Worm (Caenorhabditis elegans): ENCODE results near the gene ZK402.1.

The ZK402.1 gene

DNA sequence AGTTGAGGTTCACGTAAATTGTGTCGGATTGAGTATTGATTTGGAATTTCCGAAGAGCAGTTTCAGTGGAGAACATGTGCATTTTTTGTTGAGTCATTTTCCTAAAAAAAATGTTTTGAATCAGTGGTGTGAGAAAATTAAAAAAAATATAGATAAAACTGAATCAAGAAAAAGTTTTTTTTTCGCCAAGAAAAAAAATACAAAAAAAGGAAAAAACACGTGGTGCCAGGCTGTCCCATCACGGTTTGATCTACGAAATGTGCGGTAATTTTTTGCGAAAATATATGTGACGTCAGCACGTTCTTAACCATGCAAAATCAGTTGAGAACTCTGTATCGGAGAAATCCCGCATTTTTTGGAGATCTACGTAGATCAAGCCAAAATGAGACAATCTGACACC is 10.2 kb upstream of the ZK402.1 start, which contains the start of gene F56C3.9:
F56C3.9 (minus strand) TSS at position 101 of the 400 bp plus-strand sequence.
- TF ChIP-seq elt-3 (tag; optimal IDR thresholded peaks at IDR 0.05) = no peak
- TF ChIP-seq ces-1 (GFP tag; optimal IDR thresholded peaks at IDR 0.05) = no peak
- TF ChIP-seq mls-2 (tag; optimal IDR thresholded peaks at IDR 0.05) = no peak
- TF ChIP-seq ceh-43 (GFP tag; optimal IDR thresholded peaks at IDR 0.05) = no peak
- no peak for TF ChIP-seq M03D4.4 (tag; optimal IDR thresholded peaks at IDR 0.05)
- no peak for TF ChIP-seq unc-120 (tag; optimal IDR thresholded peaks at IDR 0.05; ENCODE audit: poor library complexity, severe bottlenecking)
- no peak for TF ChIP-seq lin-32 (GFP tag; optimal IDR thresholded peaks at IDR 0.05)
- TF ChIP-seq pha-4 (tag; optimal IDR thresholded peaks at IDR 0.05) = no peak
- no peak for TF ChIP-seq sptf-1 (tag; optimal IDR thresholded peaks at IDR 0.05)
- no peak for TF ChIP-seq cnd-1 (tag; optimal IDR thresholded peaks at IDR 0.05)
- TF ChIP-seq drap-1 (GFP tag; optimal IDR thresholded peaks at IDR 0.05) = no peak
- TF ChIP-seq nhr-237 (tag; optimal IDR thresholded peaks at IDR 0.05) = no peak
- no peak for TF ChIP-seq mab-5 (tag; optimal IDR thresholded peaks at IDR 0.05)
- no peak for TF ChIP-seq zip-8 (tag; optimal IDR thresholded peaks at IDR 0.05)
- TF ChIP-seq ztf-11 (tag; optimal IDR thresholded peaks at IDR 0.05) = no peak

DNA sequence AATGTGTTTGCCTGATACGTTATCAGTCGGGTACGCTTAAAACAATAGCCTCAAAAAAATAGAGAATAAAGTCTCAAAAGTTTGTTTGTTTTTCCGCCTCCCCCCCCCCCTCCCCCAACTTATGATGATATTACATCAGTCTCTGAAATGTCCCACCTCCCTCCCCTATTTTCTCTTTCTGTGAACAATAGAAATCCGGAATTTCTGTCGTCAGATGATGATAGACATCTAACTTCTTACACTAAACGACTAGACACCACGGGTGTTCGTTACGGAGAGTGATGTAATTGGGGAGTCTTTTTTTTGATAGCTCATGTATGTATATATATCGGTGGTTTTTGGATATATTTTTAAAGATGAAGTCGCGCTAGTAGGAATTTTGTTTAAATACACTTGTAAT is 9.6 kb upstream of the ZK402.1 start:
- no peak for TF ChIP-seq lin-32 (GFP tag; optimal IDR thresholded peaks at IDR 0.05)

DNA sequence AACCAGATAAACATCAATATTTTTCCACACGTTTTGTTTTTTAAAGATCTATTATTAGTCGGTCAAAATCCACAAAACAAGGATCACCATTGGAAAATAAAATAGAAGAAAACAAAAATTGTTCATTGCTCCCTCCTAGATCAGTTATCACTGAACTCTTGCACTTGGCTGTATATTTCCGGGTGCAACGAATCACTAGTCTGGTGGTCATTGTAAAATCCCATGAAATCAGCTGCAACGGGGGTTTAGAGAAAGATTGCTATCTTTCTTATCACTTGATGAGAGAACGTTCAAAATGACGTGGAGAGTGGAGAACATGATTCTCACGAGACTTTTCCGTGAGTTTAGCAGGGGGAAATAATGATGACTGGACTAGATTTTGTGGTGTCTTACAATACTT is 8.3 kb upstream of the ZK402.1 start:
- TF ChIP-seq snpc-4 (tag; optimal IDR thresholded peaks at IDR 0.05) (no peak), lin-13 (tag; optimal IDR thresholded peaks at IDR 0.05) (no peak), nhr-237 (tag; optimal IDR thresholded peaks at IDR 0.05) (no peak), ceh-43 (GFP tag; optimal IDR thresholded peaks at IDR 0.05) (no peak), unc-39 (tag; optimal IDR thresholded peaks at IDR 0.05) (no peak), ham-2 (GFP tag; optimal IDR thresholded peaks at IDR 0.05) (no peak), mls-2 (tag; optimal IDR thresholded peaks at IDR 0.05) (no peak), cnd-1 (tag; optimal IDR thresholded peaks at IDR 0.05) (no peak), zip-8 (tag; optimal IDR thresholded peaks at IDR 0.05) (no peak), nhr-28 (tag; optimal IDR thresholded peaks at IDR 0.05) (no peak), sptf-1 (tag; optimal IDR thresholded peaks at IDR 0.05) (no peak), nhr-2 (tag; optimal IDR thresholded peaks at IDR 0.05) (no peak), pha-4 (tag; optimal IDR thresholded peaks at IDR 0.05) (no peak), nhr-76 (tag; optimal IDR thresholded peaks at IDR 0.05) (no peak), ceh-83 (GFP tag; optimal IDR thresholded peaks at IDR 0.05) (no peak), unc-120 (tag; optimal IDR thresholded peaks at IDR 0.05; ENCODE audit: poor library complexity, severe bottlenecking) (no peak), M03D4.4 (tag; optimal IDR thresholded peaks at IDR 0.05) (no peak), elt-1 (tag; optimal IDR thresholded peaks at IDR 0.05; ENCODE audit: borderline replicate concordance, insufficient read depth) (no peak), lin-32 (GFP tag; optimal IDR thresholded peaks at IDR 0.05) (no peak), flh-1 (GFP tag; optimal IDR thresholded peaks at IDR 0.05) (no peak)

DNA sequence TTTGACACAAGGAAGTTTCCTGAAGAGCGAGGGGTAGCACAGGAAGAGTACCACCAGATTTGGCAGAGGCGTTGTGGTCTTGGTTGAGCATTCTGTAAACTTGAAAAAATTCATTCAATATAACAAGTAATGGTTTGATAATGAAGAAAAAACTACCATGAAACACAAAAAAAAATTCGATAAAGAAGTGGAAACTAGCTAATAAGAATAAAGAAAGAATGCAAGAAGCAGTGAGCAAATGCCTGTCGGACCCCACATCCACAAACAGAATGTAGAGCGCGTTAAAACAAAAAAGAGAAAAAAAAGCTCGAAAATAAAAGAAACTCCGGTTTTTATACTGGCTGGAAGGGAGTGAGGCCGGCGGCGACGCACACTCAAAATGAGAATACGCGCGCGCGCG is 6.6 kb upstream of the ZK402.1 start, which contains the start of gene H39E20.1:
H39E20.1 (minus strand) TSS at position 101 of the 400 bp plus-strand sequence.
- no peak for TF ChIP-seq unc-120 (tag; optimal IDR thresholded peaks at IDR 0.05; ENCODE audit: poor library complexity, severe bottlenecking)

DNA sequence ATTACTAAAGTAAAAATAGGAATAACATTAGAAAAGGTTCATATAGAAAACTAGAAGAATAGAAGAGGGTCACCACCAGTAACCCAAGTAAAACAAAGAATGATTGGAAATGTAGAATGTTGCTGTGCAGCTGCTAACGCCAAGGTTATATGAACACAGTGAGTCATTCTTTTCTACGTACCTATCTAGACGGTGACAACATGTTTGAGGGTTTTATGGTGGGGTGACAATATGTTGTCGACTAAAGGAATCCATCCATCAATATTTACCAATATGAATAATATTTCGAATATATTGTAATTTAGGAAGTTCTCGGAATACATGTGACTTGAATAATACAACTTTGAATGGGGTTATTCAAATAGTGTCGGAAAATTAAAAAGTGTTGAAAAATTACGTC is 2.8 kb upstream of the ZK402.1 start, which contains the start of gene ZK402.5:
ZK402.5 (minus strand) TSS at position 101 of the 400 bp plus-strand sequence.
- TF ChIP-seq cnd-1 (tag; optimal IDR thresholded peaks at IDR 0.05) (no peak), pha-4 (tag; optimal IDR thresholded peaks at IDR 0.05) (no peak), mep-1 (tag; optimal IDR thresholded peaks at IDR 0.05) (no peak), ceh-83 (GFP tag; optimal IDR thresholded peaks at IDR 0.05) (no peak), blmp-1 (tag; optimal IDR thresholded peaks at IDR 0.05) (no peak), lin-13 (tag; optimal IDR thresholded peaks at IDR 0.05) (no peak), ham-2 (GFP tag; optimal IDR thresholded peaks at IDR 0.05) (no peak), nhr-12 (tag; optimal IDR thresholded peaks at IDR 0.05) (no peak), flh-1 (GFP tag; optimal IDR thresholded peaks at IDR 0.05) (no peak), zip-8 (tag; optimal IDR thresholded peaks at IDR 0.05) (no peak), ztf-11 (tag; optimal IDR thresholded peaks at IDR 0.05) (no peak), mls-2 (tag; optimal IDR thresholded peaks at IDR 0.05) (no peak), elt-1 (tag; optimal IDR thresholded peaks at IDR 0.05; ENCODE audit: borderline replicate concordance, insufficient read depth) (no peak), sptf-1 (tag; optimal IDR thresholded peaks at IDR 0.05) (no peak), unc-62 (GFP tag; optimal IDR thresholded peaks at IDR 0.05) (no peak), lin-32 (GFP tag; optimal IDR thresholded peaks at IDR 0.05) (no peak), M03D4.4 (tag; optimal IDR thresholded peaks at IDR 0.05) (no peak), nhr-237 (tag; optimal IDR thresholded peaks at IDR 0.05) (no peak), unc-39 (tag; optimal IDR thresholded peaks at IDR 0.05) (no peak), tbx-8 (GFP tag; optimal IDR thresholded peaks at IDR 0.05) (no peak)

Measured in whole organism, mixed stage, embryonic.